Worm (Caenorhabditis elegans) whole organism, mixed stage, embryonic: ENCODE data around the gene ZK218.3.

Experiments
- blmp-1 ChIP-seq: fragments of 150-350 bp; optimal IDR thresholded peaks from 2 replicates; lab custom pipeline; 2014; ENCODE audit warnings: missing biosample characterization, missing genetic modification characterization
- elt-3 ChIP-seq: fragments of 150-350 bp; optimal IDR thresholded peaks from 2 replicates; lab custom pipeline; 2014; ENCODE audit warnings: missing biosample characterization, missing genetic modification characterization
- nhr-237 ChIP-seq: fragments of 150-350 bp; optimal IDR thresholded peaks from 2 replicates; lab custom pipeline; 2014; ENCODE audit warnings: missing biosample characterization, missing genetic modification characterization
- unc-62 ChIP-seq: fragments of 150-350 bp; optimal IDR thresholded peaks from 2 replicates; lab custom pipeline; 2014; ENCODE audit warnings: missing biosample characterization, missing genetic modification reagents, missing genetic modification characterization
- ztf-11 ChIP-seq: fragments of 150-350 bp; optimal IDR thresholded peaks from 2 replicates; lab custom pipeline; 2014; ENCODE audit warnings: missing biosample characterization, missing genetic modification characterization

ce11 chrV:17066634-17067033 lies 31.9 kb downstream of the ZK218.3 start:
- TF ChIP-seq blmp-1 (tag; lab: Kevin White, UChicago) (no peak), unc-62 (no peak), elt-3 (no peak), nhr-237 (tag; lab: Kevin White, UChicago) (no peak), ztf-11 (tag; lab: Kevin White, UChicago) (no peak)
